Worm (Caenorhabditis elegans) whole organism, mixed stage, embryonic: ENCODE results near the gene M110.7.

ENCODE experiments used
- M03D4.4 ChIP-seq: sonication (generic microtip); optimal IDR thresholded peaks from 2 replicates; lab custom pipeline; 2017; ENCODE audit warnings: mild to moderate bottlenecking, missing genetic modification characterization, missing compliant biosample characterization
- bed-3 ChIP-seq: fragments of 200-800 bp; sonication (Bioruptor generic); optimal IDR thresholded peaks from 3 replicates; lab custom pipeline; 2018; ENCODE audit warnings: mild to moderate bottlenecking, missing genetic modification characterization, moderate library complexity, missing compliant biosample characterization
- blmp-1 ChIP-seq: fragments of 150-350 bp; optimal IDR thresholded peaks from 2 replicates; lab custom pipeline; 2014; ENCODE audit warnings: missing biosample characterization, missing genetic modification characterization
- ceh-39 ChIP-seq: fragments of 150-350 bp; optimal IDR thresholded peaks from 2 replicates; lab custom pipeline; 2014; ENCODE audit warnings: missing biosample characterization, missing genetic modification characterization
- ceh-43 ChIP-seq: fragments of 200-800 bp; sonication (Bioruptor generic); optimal IDR thresholded peaks from 2 replicates; lab custom pipeline; 2018; ENCODE audit warnings: mild to moderate bottlenecking, missing genetic modification characterization, moderate library complexity, missing compliant biosample characterization
- ceh-83 ChIP-seq: fragments of 200-800 bp; sonication (Bioruptor generic); optimal IDR thresholded peaks from 2 replicates; lab custom pipeline; 2018; ENCODE audit warnings: mild to moderate bottlenecking, missing genetic modification characterization, missing compliant biosample characterization
- ces-1 ChIP-seq: fragments of 150-350 bp; optimal IDR thresholded peaks from 2 replicates; lab custom pipeline; 2014; ENCODE audit warnings: missing biosample characterization, missing genetic modification reagents, missing genetic modification characterization
- cnd-1 ChIP-seq: fragments of 200-800 bp; sonication (Bioruptor generic); optimal IDR thresholded peaks from 2 replicates; lab custom pipeline; 2018; ENCODE audit warnings: mild to moderate bottlenecking, missing genetic modification characterization, missing compliant biosample characterization
- drap-1 ChIP-seq: fragments of 200-800 bp; sonication (Bioruptor generic); optimal IDR thresholded peaks from 3 replicates; lab custom pipeline; 2018; ENCODE audit warnings: mild to moderate bottlenecking, missing genetic modification characterization, missing compliant biosample characterization
- elt-1 ChIP-seq: sonication (generic microtip); optimal IDR thresholded peaks from 2 replicates; lab custom pipeline; 2017; ENCODE audit warnings: missing genetic modification characterization, mild to moderate bottlenecking, missing compliant biosample characterization, antibody characterized with exemption, moderate library complexity, borderline replicate concordance; ENCODE audit not compliant: insufficient read depth
- flh-1 ChIP-seq: fragments of 200-800 bp; sonication (Bioruptor generic); optimal IDR thresholded peaks from 2 replicates; lab custom pipeline; 2018; ENCODE audit warnings: mild to moderate bottlenecking, missing genetic modification characterization, moderate library complexity, missing compliant biosample characterization
- ham-2 ChIP-seq: fragments of 200-800 bp; sonication (Bioruptor generic); optimal IDR thresholded peaks from 2 replicates; lab custom pipeline; 2018; ENCODE audit warnings: mild to moderate bottlenecking, missing genetic modification characterization, missing compliant biosample characterization
- hlh-1 ChIP-seq: fragments of 150-350 bp; optimal IDR thresholded peaks from 2 replicates; lab custom pipeline; 2014; ENCODE audit warnings: missing biosample characterization, missing genetic modification reagents, missing genetic modification characterization
- lin-13 ChIP-seq: fragments of 150-350 bp; optimal IDR thresholded peaks from 2 replicates; lab custom pipeline; 2014; ENCODE audit warnings: missing biosample characterization, missing genetic modification characterization
- lin-32 ChIP-seq: fragments of 200-800 bp; sonication (Bioruptor generic); optimal IDR thresholded peaks from 2 replicates; lab custom pipeline; 2018; ENCODE audit warnings: mild to moderate bottlenecking, missing genetic modification characterization, missing compliant biosample characterization
- lsy-2 ChIP-seq: fragments of 150-350 bp; optimal IDR thresholded peaks from 2 replicates; lab custom pipeline; 2014; ENCODE audit warnings: missing biosample characterization, missing genetic modification characterization
- mab-5 ChIP-seq: fragments of 150-350 bp; optimal IDR thresholded peaks from 2 replicates; lab custom pipeline; 2014; ENCODE audit warnings: missing biosample characterization, missing genetic modification characterization
- mep-1 ChIP-seq: fragments of 150-350 bp; optimal IDR thresholded peaks from 2 replicates; lab custom pipeline; 2017; ENCODE audit warnings: missing biosample characterization, missing genetic modification reagents, missing genetic modification characterization, inconsistent platforms
- mls-2 ChIP-seq: sonication (generic microtip); optimal IDR thresholded peaks from 2 replicates; lab custom pipeline; 2016; ENCODE audit warnings: mild to moderate bottlenecking, missing genetic modification characterization, moderate library complexity, missing compliant biosample characterization
- nhr-12 ChIP-seq: fragments of 150-350 bp; optimal IDR thresholded peaks from 2 replicates; lab custom pipeline; 2014; ENCODE audit warnings: missing biosample characterization, missing genetic modification characterization
- nhr-2 ChIP-seq: fragments of 150-350 bp; optimal IDR thresholded peaks from 2 replicates; lab custom pipeline; 2014; ENCODE audit warnings: missing biosample characterization, missing genetic modification characterization
- nhr-237 ChIP-seq: fragments of 150-350 bp; optimal IDR thresholded peaks from 2 replicates; lab custom pipeline; 2014; ENCODE audit warnings: missing biosample characterization, missing genetic modification characterization
- nhr-28 ChIP-seq: fragments of 150-350 bp; optimal IDR thresholded peaks from 2 replicates; lab custom pipeline; 2014; ENCODE audit warnings: missing biosample characterization, missing genetic modification characterization
- nhr-76 ChIP-seq: sonication (generic microtip); optimal IDR thresholded peaks from 2 replicates; lab custom pipeline; 2017; ENCODE audit warnings: missing biosample characterization, missing genetic modification characterization
- pha-4 ChIP-seq: fragments of 150-350 bp; optimal IDR thresholded peaks from 2 replicates; lab custom pipeline; 2018; ENCODE audit warnings: missing biosample characterization, missing genetic modification reagents, missing genetic modification characterization
- sem-2 ChIP-seq: fragments of 200-800 bp; sonication (Bioruptor generic); optimal IDR thresholded peaks from 2 replicates; lab custom pipeline; 2018; ENCODE audit warnings: mild to moderate bottlenecking, missing genetic modification characterization, missing compliant biosample characterization
- sptf-1 ChIP-seq: sonication (generic microtip); optimal IDR thresholded peaks from 2 replicates; lab custom pipeline; 2017; ENCODE audit warnings: mild to moderate bottlenecking, missing genetic modification characterization, moderate library complexity, missing compliant biosample characterization
- tbx-8 ChIP-seq: fragments of 200-800 bp; sonication (Bioruptor generic); optimal IDR thresholded peaks from 2 replicates; lab custom pipeline; 2018; ENCODE audit warnings: mild to moderate bottlenecking, missing genetic modification characterization, moderate library complexity, missing compliant biosample characterization
- unc-39 ChIP-seq: fragments of 150-350 bp; optimal IDR thresholded peaks from 2 replicates; lab custom pipeline; 2014; ENCODE audit warnings: missing biosample characterization, missing genetic modification characterization
- unc-62 ChIP-seq: fragments of 150-350 bp; optimal IDR thresholded peaks from 2 replicates; lab custom pipeline; 2014; ENCODE audit warnings: missing biosample characterization, missing genetic modification reagents, missing genetic modification characterization
- zip-8 ChIP-seq: fragments of 150-350 bp; optimal IDR thresholded peaks from 2 replicates; lab custom pipeline; 2014; ENCODE audit warnings: missing biosample characterization, missing genetic modification characterization
- ztf-11 ChIP-seq: fragments of 150-350 bp; optimal IDR thresholded peaks from 2 replicates; lab custom pipeline; 2014; ENCODE audit warnings: missing biosample characterization, missing genetic modification characterization

Gene M110.7

DNA sequence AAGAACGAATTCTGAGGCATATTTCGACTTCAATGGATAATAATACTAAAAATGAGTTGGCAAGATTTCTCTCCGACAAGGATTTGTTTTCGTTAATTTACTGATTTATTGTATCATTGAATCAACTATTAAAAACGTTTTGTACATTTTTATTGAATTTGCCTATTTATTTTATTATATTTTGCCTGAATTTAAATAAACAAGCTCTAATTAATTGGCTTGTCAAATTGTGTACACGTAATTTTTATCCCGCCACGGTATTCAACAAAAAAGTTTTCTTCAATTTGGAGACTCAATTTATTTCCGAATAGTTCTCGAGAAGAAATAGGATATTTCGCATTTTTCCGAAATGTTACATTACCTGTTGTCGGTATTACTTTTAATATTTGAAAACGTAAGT is at the start of gene M110.7:
Gene M110.7 (plus strand): TSS at position 301 of the 400 bp plus-strand sequence.
- no peak for TF ChIP-seq nhr-237
- TF ChIP-seq elt-1: no peak
- no peak for TF ChIP-seq ceh-83 (GFP tag; lab: Kevin White, UChicago)
- no peak for TF ChIP-seq tbx-8 (GFP tag; lab: Kevin White, UChicago)
- TF ChIP-seq cnd-1 (tag; lab: Kevin White, UChicago): no peak
- TF ChIP-seq nhr-76 (tag; lab: Kevin White, UChicago): no peak
- no peak for TF ChIP-seq bed-3 (GFP tag; lab: Kevin White, UChicago)
- no peak for TF ChIP-seq ztf-11 (tag; lab: Kevin White, UChicago)
- TF ChIP-seq M03D4.4 (tag; lab: Kevin White, UChicago): no peak
- TF ChIP-seq pha-4 (tag; lab: Kevin White, UChicago): no peak
- no peak for TF ChIP-seq drap-1 (GFP tag; lab: Kevin White, UChicago)
- TF ChIP-seq blmp-1 (tag; lab: Kevin White, UChicago): no peak
- TF ChIP-seq zip-8 (tag; lab: Kevin White, UChicago): no peak
- TF ChIP-seq unc-62 (GFP tag; lab: Kevin White, UChicago): no peak

ce11 chrII:8185016-8185493 is 47.5 kb upstream of the M110.7 start, which contains the start of the genes mig-5 and cct-1:
Gene mig-5, minus strand, starts transcription at chrII:8185023.
Gene cct-1, plus strand, starts transcription at chrII:8185443.
- TF ChIP-seq unc-39 (tag; lab: Kevin White, UChicago) (no peak), nhr-2 (peak; percentile 60), sem-2 (GFP tag; lab: Kevin White, UChicago) (no peak), sptf-1 (tag; lab: Kevin White, UChicago) (peak; percentile 67), blmp-1 (tag; lab: Kevin White, UChicago) (peak; percentile 40), cnd-1 (tag; lab: Kevin White, UChicago) (peak; percentile 96), lsy-2 (tag; lab: Kevin White, UChicago) (peak; percentile 100), M03D4.4 (tag; lab: Kevin White, UChicago) (peak; percentile 61), ceh-39 (tag; lab: Kevin White, UChicago) (peak; percentile 91), nhr-28 (tag; lab: Kevin White, UChicago) (no peak), elt-1 (no peak), bed-3 (GFP tag; lab: Kevin White, UChicago) (no peak), flh-1 (no peak), tbx-8 (GFP tag; lab: Kevin White, UChicago) (no peak), ceh-43 (GFP tag; lab: Kevin White, UChicago) (peak; percentile 8), lin-13 (tag; lab: Kevin White, UChicago) (peak; percentile 91), ham-2 (GFP tag; lab: Kevin White, UChicago) (peak; percentile 40), mep-1 (tag; lab: Kevin White, UChicago) (peak; percentile 98), drap-1 (GFP tag; lab: Kevin White, UChicago) (peak; percentile 40), nhr-12 (tag; lab: Kevin White, UChicago) (no peak), ztf-11 (tag; lab: Kevin White, UChicago) (no peak), lin-32 (GFP tag; lab: Kevin White, UChicago) (peak; percentile 59), nhr-237 (peak; percentile 96), pha-4 (tag; lab: Kevin White, UChicago) (peak; percentile 96), unc-62 (GFP tag; lab: Kevin White, UChicago) (peak; percentile 86), mab-5 (tag; lab: Kevin White, UChicago) (peak; percentile 70), hlh-1 (tag; lab: Kevin White, UChicago) (peak; percentile 87), ces-1 (peak; percentile 87)

- no peak for TF ChIP-seq nhr-237
- TF ChIP-seq ceh-43 (GFP tag; lab: Kevin White, UChicago): no peak
- no peak for TF ChIP-seq flh-1
- TF ChIP-seq mab-5 (tag; lab: Kevin White, UChicago): no peak
- TF ChIP-seq drap-1 (GFP tag; lab: Kevin White, UChicago): no peak
- no peak for TF ChIP-seq sem-2 (GFP tag; lab: Kevin White, UChicago)
- TF ChIP-seq mep-1 (tag; lab: Kevin White, UChicago): no peak
- TF ChIP-seq ces-1: no peak
- TF ChIP-seq hlh-1 (tag; lab: Kevin White, UChicago): no peak
- no peak for TF ChIP-seq mls-2 (tag; lab: Kevin White, UChicago)
- no peak for TF ChIP-seq lin-32 (GFP tag; lab: Kevin White, UChicago)
- no peak for TF ChIP-seq nhr-28 (tag; lab: Kevin White, UChicago)
- TF ChIP-seq ceh-39 (tag; lab: Kevin White, UChicago): no peak
- no peak for TF ChIP-seq ztf-11 (tag; lab: Kevin White, UChicago)
- no peak for TF ChIP-seq nhr-2
Measured at ce11 chrII:8187516-8187915, 45.1 kb upstream of the M110.7 start.
